Fruit fly (Drosophila melanogaster): Measurements from ENCODE around the gene Samuel.

Gene Samuel

DNA sequence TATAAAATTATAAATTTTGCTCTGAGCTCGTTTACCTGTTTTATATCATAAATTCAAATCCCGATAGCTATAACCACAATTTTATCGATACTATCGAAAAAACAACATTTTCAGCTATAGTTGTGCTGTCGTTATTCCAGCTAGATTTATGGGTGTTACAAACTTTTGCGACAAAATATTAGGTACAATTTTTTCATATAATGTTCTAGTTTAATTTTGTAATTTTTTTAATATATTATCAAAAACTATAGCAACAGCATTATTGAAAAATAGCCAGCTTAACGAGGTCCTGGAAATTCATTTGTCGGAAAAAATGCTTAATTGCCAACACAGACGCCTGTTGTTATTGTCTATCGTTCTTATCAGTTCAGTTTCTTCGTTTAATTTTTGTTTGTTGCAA, 24.3 kb upstream of the Samuel start, which contains the start of gene Wdr59 (continued):
- TF ChIP-seq psq (GFP tag; optimal IDR thresholded peaks at IDR 0.05) (no peak), CG16863 (GFP tag; optimal IDR thresholded peaks at IDR 0.05) (no peak), CG18262 (tag; optimal IDR thresholded peaks at IDR 0.05) (no peak), wek (GFP tag; optimal IDR thresholded peaks at IDR 0.05) (no peak), CG16815 (GFP tag; optimal IDR thresholded peaks at IDR 0.05) (peak; percentile 16), dmrt99B (tag; optimal IDR thresholded peaks at IDR 0.05) (no peak), crp (GFP tag; optimal IDR thresholded peaks at IDR 0.05) (peak in 1 of 2 experiments; percentile 25), ssp (GFP tag; IDR thresholded peaks at IDR 0.05) (0 out of 2 replicates have a peak, but pooled peaks have one; percentile 13), tup (GFP tag; optimal IDR thresholded peaks at IDR 0.05) (no peak), ro (GFP tag; IDR thresholded peaks at IDR 0.05) (no peak), Xrp1 (GFP tag; IDR thresholded peaks at IDR 0.05) (no peak), esg (GFP tag; conservative IDR thresholded peaks at IDR 0.05) (0 out of 2 replicates have a peak, but pooled peaks have one; percentile 9), Bgb (GFP tag; IDR thresholded peaks at IDR 0.05; ENCODE audit: partially characterized antibody) (peak; percentile 62; the same call in 1 of the 2 replicates), pan (optimal IDR thresholded peaks at IDR 0.05) (no peak), pan (GFP tag; optimal IDR thresholded peaks at IDR 0.05 in 1 of 2, IDR thresholded peaks at IDR 0.05 in 1 of 2) (peak in 1 of 2 experiments; percentile 25), ken (GFP tag; IDR thresholded peaks at IDR 0.05) (no peak), CG10654 (GFP tag; optimal IDR thresholded peaks at IDR 0.05) (peak; percentile 8), klu (GFP tag; IDR thresholded peaks at IDR 0.05) (no peak), CG3281 (GFP tag; optimal IDR thresholded peaks at IDR 0.05) (no peak), CG14710 (tag; optimal IDR thresholded peaks at IDR 0.05) (peak; percentile 77), CG2202 (tag; optimal IDR thresholded peaks at IDR 0.05) (no peak), tx (GFP tag; optimal IDR thresholded peaks at IDR 0.05) (no peak), CG31365 (tag; optimal IDR thresholded peaks at IDR 0.05) (no peak), Rfx (GFP tag; IDR thresholded peaks at IDR 0.05) (peak; percentile 51; the same call in 1 of the 2 replicates), mam (GFP tag; optimal IDR thresholded peaks at IDR 0.05) (peak; percentile 11), Dref (GFP tag; IDR thresholded peaks at IDR 0.05) (peak; percentile 72), CG13894 (tag; optimal IDR thresholded peaks at IDR 0.05) (no peak), CG7839 (tag; optimal IDR thresholded peaks at IDR 0.05) (no peak), MBD-R2 (GFP tag; IDR thresholded peaks at IDR 0.05) (peak; percentile 49; the same call in 1 of the 2 replicates), CG10366 (GFP tag; IDR thresholded peaks at IDR 0.05) (peak; percentile 35; the same call in 1 of the 2 replicates), Dip3 (GFP tag; optimal IDR thresholded peaks at IDR 0.05) (no peak), CG4424 (GFP tag; optimal IDR thresholded peaks at IDR 0.05) (peak; percentile 43), pzg (GFP tag; optimal IDR thresholded peaks at IDR 0.05) (peak; percentile 47), row (GFP tag; IDR thresholded peaks at IDR 0.05) (peak; percentile 93), nmo (GFP tag; optimal IDR thresholded peaks at IDR 0.05) (peak; percentile 71), ci (GFP tag; IDR thresholded peaks at IDR 0.05) (no peak), CG1792 (GFP tag; optimal IDR thresholded peaks at IDR 0.05) (no peak), CG10979 (tag; optimal IDR thresholded peaks at IDR 0.05) (peak; percentile 32), Mad (GFP tag; optimal IDR thresholded peaks at IDR 0.05) (peak; percentile 22), CG18764 (GFP tag; optimal IDR thresholded peaks at IDR 0.05) (peak; percentile 19), Ssrp (tag; optimal IDR thresholded peaks at IDR 0.05) (peak; percentile 42), ranshi (GFP tag; IDR thresholded peaks at IDR 0.05) (0 out of 2 replicates have a peak, but pooled peaks have one; percentile 17), CG30020 (tag; optimal IDR thresholded peaks at IDR 0.05) (peak; percentile 44), Ets65A (GFP tag) (peak; percentile 55), CG11504 (tag; optimal IDR thresholded peaks at IDR 0.05) (no peak), HmgZ (tag; optimal IDR thresholded peaks at IDR 0.05) (peak; percentile 46), CG3163 (GFP tag; optimal IDR thresholded peaks at IDR 0.05) (no peak), lbe (GFP tag; optimal IDR thresholded peaks at IDR 0.05) (no peak), CG14667 (GFP tag; IDR thresholded peaks at IDR 0.05) (no peak), pita (GFP tag; optimal IDR thresholded peaks at IDR 0.05) (no peak), CG15696 (tag; optimal IDR thresholded peaks at IDR 0.05) (peak; percentile 33), dan (GFP tag; IDR thresholded peaks at IDR 0.05) (no peak)

All from whole organism, embryonic.